Worm (Caenorhabditis elegans) whole organism, early embryonic: Measurements from ENCODE around the gene irld-42.

Experiments used
- B0310.2 ChIP-seq: sonication (generic microtip); optimal IDR thresholded peaks from 2 replicates; lab custom pipeline; 2016; ENCODE audit warnings: mild to moderate bottlenecking, missing genetic modification characterization, missing compliant biosample characterization
- F13C5.2 ChIP-seq: sonication (generic microtip); optimal IDR thresholded peaks from 2 replicates; lab custom pipeline; 2017; ENCODE audit warnings: mild to moderate bottlenecking, missing genetic modification characterization, inconsistent platforms, missing compliant biosample characterization
- aly-1 ChIP-seq: sonication (generic microtip); optimal IDR thresholded peaks from 2 replicates; lab custom pipeline; 2016; ENCODE audit warnings: missing genetic modification characterization, missing compliant biosample characterization
- ama-1 ChIP-seq: fragments of 150-350 bp; optimal IDR thresholded peaks from 2 replicates; lab custom pipeline; 2014
- ceh-13 ChIP-seq: fragments of 200-800 bp; sonication (Bioruptor generic); optimal IDR thresholded peaks from 2 replicates; lab custom pipeline; 2018; ENCODE audit warnings: mild to moderate bottlenecking, missing genetic modification characterization, missing compliant biosample characterization
- ceh-36 ChIP-seq: sonication (generic microtip); optimal IDR thresholded peaks from 2 replicates; lab custom pipeline; 2016; ENCODE audit warnings: missing genetic modification characterization, inconsistent platforms, missing compliant biosample characterization
- ets-7 ChIP-seq: sonication (generic microtip); optimal IDR thresholded peaks from 2 replicates; lab custom pipeline; 2016; ENCODE audit warnings: missing genotype, missing genetic modification characterization, missing compliant biosample characterization
- flt-1 ChIP-seq: fragments of 200-800 bp; sonication (Bioruptor generic); IDR thresholded peaks from 2 replicates; pipeline ENCODE4 v1.3.6; 2022; ENCODE audit warnings: missing genetic modification characterization, missing compliant biosample characterization
- hmbx-1 ChIP-seq: sonication (generic microtip); optimal IDR thresholded peaks from 2 replicates; lab custom pipeline; 2016; ENCODE audit warnings: mild to moderate bottlenecking, missing genetic modification characterization, missing compliant biosample characterization
- hmg-4 ChIP-seq: fragments of 200-800 bp; sonication (Bioruptor generic); optimal IDR thresholded peaks from 2 replicates; lab custom pipeline; 2018; ENCODE audit warnings: mild to moderate bottlenecking, missing genetic modification characterization, missing compliant biosample characterization
- hnd-1 ChIP-seq: sonication (generic microtip); optimal IDR thresholded peaks from 2 replicates; lab custom pipeline; 2016; ENCODE audit warnings: missing genetic modification characterization, missing compliant biosample characterization
- pes-1 ChIP-seq: fragments of 200-800 bp; sonication (Bioruptor generic); IDR thresholded peaks from 2 replicates; pipeline ENCODE4 v1.3.6; 2022; ENCODE audit warnings: missing genetic modification reagents, missing genetic modification characterization, missing compliant biosample characterization
- scrt-1 ChIP-seq: fragments of 200-800 bp; sonication (Bioruptor generic); IDR thresholded peaks from 2 replicates; pipeline ENCODE4 v1.3.6; 2022; ENCODE audit warnings: missing genetic modification characterization, missing compliant biosample characterization
- sea-1 ChIP-seq: fragments of 200-800 bp; sonication (Bioruptor generic); conservative IDR thresholded peaks from 2 replicates; pipeline ENCODE4 v1.3.6; 2022; ENCODE audit warnings: missing genetic modification characterization, missing compliant biosample characterization
- tbx-11 ChIP-seq: fragments of 200-800 bp; sonication (Bioruptor generic); IDR thresholded peaks from 2 replicates; pipeline ENCODE4 v1.3.6; 2022; ENCODE audit warnings: missing genetic modification characterization, missing compliant biosample characterization
- tbx-37 ChIP-seq: fragments of 200-800 bp; sonication (Bioruptor generic); conservative IDR thresholded peaks from 2 replicates; pipeline ENCODE4 v1.3.6; 2022; ENCODE audit warnings: missing genetic modification reagents, missing genetic modification characterization, missing compliant biosample characterization
- tra-4 ChIP-seq: sonication (generic microtip); optimal IDR thresholded peaks from 2 replicates; lab custom pipeline; 2017; ENCODE audit warnings: missing genetic modification characterization, missing compliant biosample characterization

The irld-42 gene

ce11 chrV:1631148-1631547, 37.2 kb upstream of the irld-42 start, which contains the start of gene Y46H3D.8:
Gene Y46H3D.8, minus strand, starts transcription at chrV:1631248.
- TF ChIP-seq B0310.2 (tag; lab: Kevin White, UChicago) (no peak), ceh-36 (no peak), flt-1 (GFP tag; lab: Robert Waterston, UW) (no peak), aly-1 (no peak), tra-4 (tag; lab: Kevin White, UChicago) (no peak), scrt-1 (GFP tag; lab: Robert Waterston, UW) (no peak), ceh-13 (GFP tag; lab: Kevin White, UChicago) (no peak), sea-1 (GFP tag; lab: Robert Waterston, UW) (no peak), tbx-37 (GFP tag; lab: Robert Waterston, UW) (no peak), ets-7 (tag; lab: Kevin White, UChicago) (no peak), pes-1 (no peak), hnd-1 (tag; lab: Kevin White, UChicago) (no peak), hmg-4 (GFP tag; lab: Kevin White, UChicago) (no peak), tbx-11 (GFP tag; lab: Robert Waterston, UW) (no peak), F13C5.2 (tag; lab: Kevin White, UChicago) (no peak), hmbx-1 (no peak), ama-1 (no peak)

DNA sequence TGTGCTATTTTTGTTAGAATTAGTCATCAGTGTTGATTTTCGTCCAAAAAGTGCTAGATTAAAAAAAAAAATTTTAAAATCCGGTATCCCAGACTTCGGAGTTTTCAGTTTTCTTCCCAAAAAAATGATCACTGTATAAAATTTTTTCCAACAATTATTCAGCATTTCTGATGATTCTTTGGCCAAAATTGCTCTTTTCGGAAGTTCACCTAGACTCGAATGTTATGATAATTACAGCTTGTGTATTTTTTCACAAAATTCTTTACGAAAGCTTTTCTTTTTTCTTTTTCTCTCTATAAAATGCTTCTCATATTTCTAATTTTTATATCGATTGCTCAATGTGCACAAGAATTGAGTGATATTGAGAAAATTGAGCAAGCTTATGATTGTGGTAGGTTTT, 36.6 kb upstream of the irld-42 start, which contains the start of gene irld-17:
TSS of gene irld-17 (plus strand) at position 301 of the 400 bp plus-strand sequence.
- no peak for TF ChIP-seq scrt-1 (GFP tag; lab: Robert Waterston, UW)
- no peak for TF ChIP-seq ceh-13 (GFP tag; lab: Kevin White, UChicago)
- TF ChIP-seq hnd-1 (tag; lab: Kevin White, UChicago), result no peak
- no peak for TF ChIP-seq ets-7 (tag; lab: Kevin White, UChicago)
- no peak for TF ChIP-seq tbx-11 (GFP tag; lab: Robert Waterston, UW)
- TF ChIP-seq tra-4 (tag; lab: Kevin White, UChicago), result no peak
- no peak for TF ChIP-seq F13C5.2 (tag; lab: Kevin White, UChicago)
- no peak for TF ChIP-seq ceh-36
- TF ChIP-seq hmg-4 (GFP tag; lab: Kevin White, UChicago), result no peak
- no peak for TF ChIP-seq flt-1 (GFP tag; lab: Robert Waterston, UW)
- no peak for TF ChIP-seq aly-1
- TF ChIP-seq tbx-37 (GFP tag; lab: Robert Waterston, UW), result no peak
- no peak for TF ChIP-seq hmbx-1
- TF ChIP-seq ama-1, result no peak

ce11 chrV:1635859-1636258, 32.5 kb upstream of the irld-42 start, which contains the start of gene str-222:
Gene str-222, plus strand, starts transcription at chrV:1636159.
- TF ChIP-seq ceh-36 (no peak), ets-7 (tag; lab: Kevin White, UChicago) (no peak), hmg-4 (GFP tag; lab: Kevin White, UChicago) (no peak), F13C5.2 (tag; lab: Kevin White, UChicago) (no peak), aly-1 (no peak), tra-4 (tag; lab: Kevin White, UChicago) (no peak), tbx-37 (GFP tag; lab: Robert Waterston, UW) (no peak), tbx-11 (GFP tag; lab: Robert Waterston, UW) (no peak), hmbx-1 (no peak), sea-1 (GFP tag; lab: Robert Waterston, UW) (no peak), scrt-1 (GFP tag; lab: Robert Waterston, UW) (no peak), flt-1 (GFP tag; lab: Robert Waterston, UW) (no peak), hnd-1 (tag; lab: Kevin White, UChicago) (no peak), ama-1 (no peak), ceh-13 (GFP tag; lab: Kevin White, UChicago) (no peak), pes-1 (no peak), B0310.2 (tag; lab: Kevin White, UChicago) (no peak)

- TF ChIP-seq hmg-4 (GFP tag; lab: Kevin White, UChicago) (no peak), ets-7 (tag; lab: Kevin White, UChicago) (no peak), aly-1 (no peak), hnd-1 (tag; lab: Kevin White, UChicago) (no peak), ama-1 (no peak), B0310.2 (tag; lab: Kevin White, UChicago) (no peak), hmbx-1 (no peak), tra-4 (tag; lab: Kevin White, UChicago) (no peak), tbx-11 (GFP tag; lab: Robert Waterston, UW) (no peak)
These were observed 28.3 kb upstream of the irld-42 start, which contains the start of gene str-221 for ce11 chrV:1640008-1640407. Gene str-221, plus strand, starts transcription at chrV:1640308.

DNA sequence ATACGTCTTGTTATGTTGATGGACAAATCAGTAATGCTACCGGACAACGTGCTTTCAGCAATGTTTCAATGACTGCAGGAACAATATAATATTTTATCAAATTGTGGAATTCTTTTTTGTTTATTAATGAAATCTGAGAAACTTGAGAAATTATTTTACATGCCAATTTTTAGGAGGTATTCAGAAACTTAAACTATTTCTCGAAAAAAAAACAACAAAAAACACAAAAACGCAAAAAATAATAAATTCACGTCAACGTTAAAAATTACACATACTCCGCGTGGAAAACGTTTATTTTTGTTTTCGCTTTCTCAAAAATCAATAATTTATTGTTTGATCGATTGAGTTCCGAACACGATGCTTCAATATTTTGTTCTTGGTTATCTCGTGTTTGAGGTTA, 26.1 kb upstream of the irld-42 start, which contains the start of gene Y46H3D.1:
TSS of gene Y46H3D.1 (plus strand) at position 301 of the 400 bp plus-strand sequence.
- no peak for TF ChIP-seq tbx-37 (GFP tag; lab: Robert Waterston, UW)
- no peak for TF ChIP-seq aly-1
- TF ChIP-seq ceh-36, result no peak
- no peak for TF ChIP-seq sea-1 (GFP tag; lab: Robert Waterston, UW)
- TF ChIP-seq tra-4 (tag; lab: Kevin White, UChicago), result no peak
- TF ChIP-seq ets-7 (tag; lab: Kevin White, UChicago), result no peak
- TF ChIP-seq pes-1, result no peak
- no peak for TF ChIP-seq B0310.2 (tag; lab: Kevin White, UChicago)
- no peak for TF ChIP-seq ama-1
- no peak for TF ChIP-seq tbx-11 (GFP tag; lab: Robert Waterston, UW)
- TF ChIP-seq ceh-13 (GFP tag; lab: Kevin White, UChicago), result no peak
- no peak for TF ChIP-seq F13C5.2 (tag; lab: Kevin White, UChicago)
- TF ChIP-seq flt-1 (GFP tag; lab: Robert Waterston, UW), result no peak
- no peak for TF ChIP-seq hnd-1 (tag; lab: Kevin White, UChicago)
- TF ChIP-seq scrt-1 (GFP tag; lab: Robert Waterston, UW), result no peak
- TF ChIP-seq hmg-4 (GFP tag; lab: Kevin White, UChicago), result no peak
- TF ChIP-seq hmbx-1, result no peak

DNA sequence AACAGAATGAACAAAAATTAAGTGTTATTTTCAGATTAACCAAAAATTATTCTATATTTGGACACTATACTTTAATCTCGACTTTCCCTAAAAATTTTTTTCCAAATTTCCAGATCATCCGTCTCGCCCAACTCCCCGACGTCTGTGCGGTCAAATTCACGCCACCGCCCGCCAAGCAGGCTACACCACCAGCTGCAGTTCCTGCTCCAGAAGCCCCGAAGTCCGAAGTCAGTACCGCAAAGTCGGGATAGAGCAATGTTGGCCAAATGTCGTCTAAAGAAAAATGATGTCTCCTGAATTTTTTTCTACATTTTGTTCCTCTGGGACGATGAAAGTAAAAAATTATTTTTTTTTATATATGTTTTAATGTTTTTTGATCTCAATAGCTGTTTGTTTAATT, 25.5 kb upstream of the irld-42 start:
- no peak for TF ChIP-seq B0310.2 (tag; lab: Kevin White, UChicago)
- no peak for TF ChIP-seq ama-1
- TF ChIP-seq aly-1, result no peak
- TF ChIP-seq flt-1 (GFP tag; lab: Robert Waterston, UW), result no peak
- no peak for TF ChIP-seq tbx-37 (GFP tag; lab: Robert Waterston, UW)

DNA sequence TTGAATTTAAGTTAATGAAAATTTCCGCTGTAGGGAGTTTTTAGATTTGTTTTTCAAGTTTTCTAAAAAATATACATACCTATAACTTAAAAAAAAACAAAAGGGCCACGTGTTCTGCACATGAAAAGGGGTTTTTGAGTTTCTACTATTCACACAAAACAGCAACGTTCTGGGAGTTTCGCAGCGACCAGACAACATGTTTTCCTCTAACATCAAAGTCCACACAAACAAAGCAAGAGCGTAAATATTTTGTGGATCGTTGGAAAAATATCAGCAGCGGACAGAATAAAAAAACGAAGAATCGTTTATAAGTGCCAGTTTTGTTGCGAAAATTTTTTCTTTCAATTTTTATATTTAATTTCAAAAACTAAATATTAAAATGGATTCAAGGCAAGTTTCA, 24.4 kb upstream of the irld-42 start, which contains the start of gene alh-2:
TSS of gene alh-2 (plus strand) at position 284 of the 400 bp plus-strand sequence.
- TF ChIP-seq aly-1 (no peak), tbx-11 (GFP tag; lab: Robert Waterston, UW) (no peak), hnd-1 (tag; lab: Kevin White, UChicago) (no peak), F13C5.2 (tag; lab: Kevin White, UChicago) (no peak), ets-7 (tag; lab: Kevin White, UChicago) (no peak), ama-1 (no peak), tra-4 (tag; lab: Kevin White, UChicago) (no peak), hmbx-1 (no peak), ceh-36 (no peak), scrt-1 (GFP tag; lab: Robert Waterston, UW) (no peak), sea-1 (GFP tag; lab: Robert Waterston, UW) (no peak), hmg-4 (GFP tag; lab: Kevin White, UChicago) (no peak), ceh-13 (GFP tag; lab: Kevin White, UChicago) (no peak), B0310.2 (tag; lab: Kevin White, UChicago) (no peak), tbx-37 (GFP tag; lab: Robert Waterston, UW) (no peak), pes-1 (no peak), flt-1 (GFP tag; lab: Robert Waterston, UW) (no peak)
